Worm (Caenorhabditis elegans): Measurements from ENCODE around the gene F57A8.7.

- TF ChIP-seq pha-2 (tag; optimal IDR thresholded peaks at IDR 0.05) (no peak), ceh-45 (GFP tag; IDR thresholded peaks at IDR 0.05) (no peak), ama-1 (optimal IDR thresholded peaks at IDR 0.05) (no peak), ceh-31 (tag; optimal IDR thresholded peaks at IDR 0.05) (peak; percentile 72), fkh-10 (GFP tag; optimal IDR thresholded peaks at IDR 0.05) (no peak), dmd-4 (tag; optimal IDR thresholded peaks at IDR 0.05; ENCODE audit: borderline replicate concordance) (no peak), elt-2 (tag; optimal IDR thresholded peaks at IDR 0.05) (no peak), hlh-8 (tag; optimal IDR thresholded peaks at IDR 0.05) (no peak), ztf-16 (tag; optimal IDR thresholded peaks at IDR 0.05) (no peak), pat-9 (tag; optimal IDR thresholded peaks at IDR 0.05) (no peak), lin-11 (tag; optimal IDR thresholded peaks at IDR 0.05) (no peak), rnt-1 (tag; optimal IDR thresholded peaks at IDR 0.05) (peak; percentile 20), unc-3 (GFP tag; conservative IDR thresholded peaks at IDR 0.05) (no peak), unc-3 (tag; optimal IDR thresholded peaks at IDR 0.05) (no peak)
Observed at ce11 chrV:10042254-10042653, 33.3 kb upstream of the F57A8.7 start.
